Worm (Caenorhabditis elegans): ENCODE measurements around the gene rme-4.

Gene rme-4

DNA sequence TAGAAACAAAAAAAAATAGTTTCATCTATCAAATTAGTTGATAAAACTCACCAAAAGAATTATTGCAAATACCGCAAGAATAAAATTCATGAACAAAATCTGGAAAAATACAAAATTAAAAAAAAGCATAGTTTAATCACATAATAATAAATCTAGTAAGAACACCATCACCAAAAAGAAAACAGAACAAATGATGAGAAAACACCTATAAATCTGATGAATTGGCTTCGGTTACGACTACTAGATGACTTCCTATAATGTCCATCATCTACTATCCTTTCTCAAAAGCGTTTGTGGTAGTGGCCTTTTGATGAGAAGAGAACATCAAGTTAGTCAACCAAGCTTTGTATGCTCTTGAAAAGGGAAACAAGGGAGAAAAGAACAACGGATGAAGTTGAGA is 41.5 kb downstream of the rme-4 start, which contains the start of gene cut-5:
Gene cut-5 (minus strand): TSS at position 101 of the 400 bp plus-strand sequence.
- TF ChIP-seq npax-4 (tag; optimal IDR thresholded peaks at IDR 0.05) (no peak), pag-3 (tag; optimal IDR thresholded peaks at IDR 0.05; ENCODE audit: borderline replicate concordance) (no peak), unc-55 (GFP tag; optimal IDR thresholded peaks at IDR 0.05) (no peak), F13H6.1 (tag; optimal IDR thresholded peaks at IDR 0.05) (no peak), ceh-45 (GFP tag; IDR thresholded peaks at IDR 0.05) (no peak), pqm-1 (tag; optimal IDR thresholded peaks at IDR 0.05) (no peak), tbx-7 (tag; optimal IDR thresholded peaks at IDR 0.05) (no peak), ceh-6 (GFP tag; optimal IDR thresholded peaks at IDR 0.05) (no peak), K09A11.1 (tag; optimal IDR thresholded peaks at IDR 0.05; ENCODE audit: insufficient read depth) (no peak), ceh-48 (tag; optimal IDR thresholded peaks at IDR 0.05) (no peak), ceh-31 (tag; optimal IDR thresholded peaks at IDR 0.05) (no peak), lim-6 (tag; optimal IDR thresholded peaks at IDR 0.05) (no peak), ttx-3 (tag; optimal IDR thresholded peaks at IDR 0.05) (no peak), pax-1 (tag; optimal IDR thresholded peaks at IDR 0.05) (no peak), elt-4 (tag; optimal IDR thresholded peaks at IDR 0.05) (no peak), hlh-30 (tag; optimal IDR thresholded peaks at IDR 0.05; ENCODE audit: insufficient read depth) (no peak), ceh-19 (GFP tag; optimal IDR thresholded peaks at IDR 0.05) (no peak), hlh-13 (GFP tag; optimal IDR thresholded peaks at IDR 0.05) (no peak)

DNA sequence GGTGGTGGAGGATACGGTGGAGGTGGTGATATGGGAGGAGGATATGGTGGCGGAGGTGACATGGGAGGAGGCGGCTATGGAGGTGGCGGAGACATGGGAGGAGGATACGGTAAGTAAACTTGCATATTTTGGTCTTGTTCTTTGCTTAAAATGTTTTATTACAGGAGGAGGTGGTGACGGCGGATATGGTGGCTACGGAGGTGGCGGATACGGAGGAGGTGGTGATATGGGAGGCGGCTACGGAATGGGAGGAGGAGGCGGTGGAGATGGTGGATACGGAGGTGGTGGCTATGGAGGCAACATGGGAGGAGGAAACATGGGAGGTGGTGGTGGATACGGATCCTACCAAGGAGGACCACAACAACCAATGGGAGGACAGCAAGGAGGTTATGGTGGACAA is 43.1 kb downstream of the rme-4 start:
- TF ChIP-seq ztf-16 (tag; optimal IDR thresholded peaks at IDR 0.05) (no peak), syd-9 (tag; optimal IDR thresholded peaks at IDR 0.05) (peak; percentile 14), unc-3 (GFP tag; conservative IDR thresholded peaks at IDR 0.05) (0 out of 2 replicates have a peak, but pooled peaks have one; percentile 17), unc-3 (tag; optimal IDR thresholded peaks at IDR 0.05) (no peak), pros-1 (tag; optimal IDR thresholded peaks at IDR 0.05) (no peak), ceh-30 (tag; optimal IDR thresholded peaks at IDR 0.05) (no peak), lin-11 (tag; optimal IDR thresholded peaks at IDR 0.05) (no peak), elt-4 (tag; optimal IDR thresholded peaks at IDR 0.05) (peak; percentile 57), unc-55 (GFP tag; optimal IDR thresholded peaks at IDR 0.05) (no peak)

DNA sequence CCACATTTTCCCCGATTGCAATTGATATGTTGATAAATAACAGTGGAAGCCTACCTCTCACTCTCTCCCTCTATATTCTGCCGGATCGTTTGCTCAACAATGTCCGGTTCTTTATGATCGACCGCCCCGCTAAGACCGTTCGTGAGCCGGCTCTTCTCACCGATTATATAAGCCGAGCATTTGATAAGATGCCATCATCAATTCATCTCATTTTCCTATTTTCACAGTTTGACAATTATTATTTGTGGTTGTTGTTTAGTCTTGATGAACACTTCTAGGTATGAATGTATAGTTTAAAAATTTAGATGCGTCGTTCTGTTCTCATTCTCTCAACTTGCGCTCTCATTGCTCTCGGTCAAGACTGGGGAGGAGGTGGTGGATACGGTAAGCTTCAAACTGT is 43.5 kb downstream of the rme-4 start, which contains the start of gene idpa-3:
Gene idpa-3 (plus strand): TSS at position 301 of the 400 bp plus-strand sequence.
- no peak for TF ChIP-seq ets-4 (tag; optimal IDR thresholded peaks at IDR 0.05)
- no peak for TF ChIP-seq zip-5 (tag; optimal IDR thresholded peaks at IDR 0.05)
- TF ChIP-seq tbx-2 (tag; optimal IDR thresholded peaks at IDR 0.05) = no peak
- TF ChIP-seq ztf-16 (tag; optimal IDR thresholded peaks at IDR 0.05) = no peak
- no peak for TF ChIP-seq hlh-6 (tag; optimal IDR thresholded peaks at IDR 0.05)
- TF ChIP-seq sox-2 (GFP tag; IDR thresholded peaks at IDR 0.05) = no peak
- TF ChIP-seq pros-1 (tag; optimal IDR thresholded peaks at IDR 0.05) = no peak

DNA sequence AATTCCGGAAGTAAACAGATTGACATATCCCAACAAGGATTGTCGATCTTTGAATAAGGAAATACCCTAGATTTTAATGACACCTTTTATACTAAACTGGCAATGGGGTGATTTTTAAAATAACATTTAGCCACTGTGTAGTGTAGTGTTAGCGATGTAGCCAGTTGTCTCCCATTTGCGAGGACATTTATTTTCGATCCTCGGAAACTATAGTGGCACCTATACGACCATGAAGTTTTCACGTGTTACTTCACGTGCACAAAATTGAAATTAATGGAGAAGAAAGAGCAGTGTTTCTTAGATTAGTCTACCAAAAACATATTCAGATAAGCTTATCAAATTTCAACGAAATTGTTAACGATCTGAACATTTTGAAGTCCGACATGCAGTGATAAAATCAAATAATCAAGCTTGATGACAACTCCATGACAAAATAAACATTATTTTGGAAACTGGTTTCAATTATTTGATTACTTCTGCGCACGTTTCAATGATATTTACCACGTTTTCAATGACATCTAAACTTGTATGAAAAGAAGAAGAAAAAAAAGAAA is 46.3 kb downstream of the rme-4 start, which contains the start of gene R07E3.4:
Gene R07E3.4 (minus strand): TSS at position 51 of the 554 bp plus-strand sequence.
- TF ChIP-seq sdc-2 (tag; optimal IDR thresholded peaks at IDR 0.05) = no peak
- TF ChIP-seq mec-3 (tag; optimal IDR thresholded peaks at IDR 0.05; ENCODE audit: borderline replicate concordance) = no peak
- no peak for TF ChIP-seq Y22D7AL.16 (tag; optimal IDR thresholded peaks at IDR 0.05)
- no peak for TF ChIP-seq elt-4 (tag; optimal IDR thresholded peaks at IDR 0.05)
- TF ChIP-seq ets-4 (tag; optimal IDR thresholded peaks at IDR 0.05) = no peak
- TF ChIP-seq gmeb-2 (tag; optimal IDR thresholded peaks at IDR 0.05) = no peak
- TF ChIP-seq T23F11.4 (GFP tag; optimal IDR thresholded peaks at IDR 0.05) = no peak
- no peak for TF ChIP-seq ahr-1 (tag; optimal IDR thresholded peaks at IDR 0.05)
- no peak for TF ChIP-seq hlh-6 (tag; optimal IDR thresholded peaks at IDR 0.05)

Data from whole organism, late embryonic.